Comparison of ENCODE assay signal across 2 fruit fly cellular contexts in the genomic region with DNA sequence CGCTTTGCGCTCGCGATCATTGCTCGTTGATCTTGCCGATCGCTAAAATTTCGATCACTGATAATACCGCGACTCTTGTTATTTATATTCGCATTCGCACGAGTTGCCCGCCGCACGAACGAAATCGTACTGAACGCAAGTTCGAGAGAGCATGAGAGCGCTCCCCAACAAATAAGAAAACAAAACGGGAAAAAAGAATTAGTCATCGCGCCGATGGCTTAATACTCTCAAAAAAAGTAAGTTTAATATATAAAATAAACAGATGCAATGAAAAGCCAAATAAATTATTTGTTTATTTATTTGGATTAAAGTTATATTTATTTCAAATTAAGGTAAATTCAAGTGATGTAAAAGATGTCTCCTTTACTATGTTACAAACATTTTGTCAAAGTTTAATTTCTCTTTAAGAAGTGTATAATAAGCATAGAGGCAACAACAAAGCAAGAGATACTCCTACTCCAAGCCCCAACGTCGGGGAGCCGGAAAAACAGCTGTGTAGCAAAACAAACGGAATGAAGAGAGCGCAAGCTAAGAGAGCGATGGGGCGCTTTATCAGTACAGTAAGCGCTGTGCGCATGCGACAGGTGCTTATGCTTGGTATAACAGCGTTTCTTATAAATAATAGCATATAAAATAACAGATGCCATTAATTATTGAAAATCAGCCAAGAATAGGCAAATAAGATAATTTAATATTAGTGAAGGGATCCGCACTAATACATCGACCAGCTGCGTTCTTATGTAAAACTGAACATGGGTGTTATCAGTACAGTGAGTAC.
TF ChIP-seq lines count a peak whose summit lies in the region.

No protein-coding gene starts in this region.

TF ChIP-seq in whole organism, embryonic, 481 proteins besides CTCF, POLR2A, EP300 and RAD21 (continued from another document and continues in another):
- TF ChIP-seq inv (GFP tag; IDR thresholded peaks at IDR 0.05; lab: Robert Waterston, UW; ENCODE audit: partially characterized antibody) (no peak), CG8359 (GFP tag; optimal IDR thresholded peaks at IDR 0.05; lab: Kevin White, UChicago; ENCODE audit: borderline replicate concordance) (no peak), CG6689 (GFP tag; IDR thresholded peaks at IDR 0.05; lab: Robert Waterston, UW) (peak; percentile 64), Rfx (GFP tag; IDR thresholded peaks at IDR 0.05; lab: Robert Waterston, UW) (peak; percentile 87), ro (GFP tag; IDR thresholded peaks at IDR 0.05; lab: Robert Waterston, UW) (peak; percentile 78), CG4282 (GFP tag; optimal IDR thresholded peaks at IDR 0.05; lab: Kevin White, UChicago) (peak; percentile 21), CG3726 (GFP tag; IDR thresholded peaks at IDR 0.05; lab: Robert Waterston, UW) (no peak), lbe (GFP tag; optimal IDR thresholded peaks at IDR 0.05; lab: Kevin White, UChicago) (peak; percentile 28), CG2712 (tag; optimal IDR thresholded peaks at IDR 0.05; lab: Kevin White, UChicago) (peak; percentile 84), PHDP (tag; optimal IDR thresholded peaks at IDR 0.05; lab: Kevin White, UChicago) (peak; percentile 69), ftz-f1 (GFP tag; optimal IDR thresholded peaks at IDR 0.05; lab: Kevin White, UChicago) (no peak), B-H1 (GFP tag; IDR thresholded peaks at IDR 0.05; lab: Robert Waterston, UW) (peak; percentile 71), Gug (GFP tag; IDR thresholded peaks at IDR 0.05; lab: Robert Waterston, UW) (peak; percentile 80), gem (tag; optimal IDR thresholded peaks at IDR 0.05; lab: Kevin White, UChicago) (peak; percentile 79), CG32532 (GFP tag; IDR thresholded peaks at IDR 0.05; lab: Robert Waterston, UW) (peak; percentile 55), prd (optimal IDR thresholded peaks at IDR 0.05; lab: Kevin White, UChicago) (no peak), prd (GFP tag; IDR thresholded peaks at IDR 0.05; lab: Robert Waterston, UW) (peak; percentile 68; the same call in 2 of the 3 replicates), CG5245 (GFP tag; optimal IDR thresholded peaks at IDR 0.05; lab: Kevin White, UChicago) (no peak), CG12942 (GFP tag; optimal IDR thresholded peaks at IDR 0.05; lab: Kevin White, UChicago) (peak; percentile 69), org-1 (GFP tag; optimal IDR thresholded peaks at IDR 0.05; lab: Kevin White, UChicago) (peak; percentile 77), vvl (GFP tag; IDR thresholded peaks at IDR 0.05; lab: Robert Waterston, UW) (peak; percentile 67; the same call in 1 of the 2 replicates), Elba2 (GFP tag; optimal IDR thresholded peaks at IDR 0.05; lab: Kevin White, UChicago) (no peak), CG10979 (tag; optimal IDR thresholded peaks at IDR 0.05; lab: Kevin White, UChicago) (peak; percentile 90), CG4820 (GFP tag; optimal IDR thresholded peaks at IDR 0.05; lab: Kevin White, UChicago) (peak; percentile 38), nau (GFP tag; optimal IDR thresholded peaks at IDR 0.05; lab: Kevin White, UChicago) (peak; percentile 63), Jarid2 (GFP tag; optimal IDR thresholded peaks at IDR 0.05; lab: Kevin White, UChicago) (peak; percentile 87), CG17829 (tag; optimal IDR thresholded peaks at IDR 0.05; lab: Kevin White, UChicago) (peak; percentile 71), CG31224 (GFP tag; IDR thresholded peaks at IDR 0.05; lab: Robert Waterston, UW) (no peak), kah (GFP tag; optimal IDR thresholded peaks at IDR 0.05; lab: Kevin White, UChicago) (peak; percentile 48), CG7987 (GFP tag; optimal IDR thresholded peaks at IDR 0.05; lab: Kevin White, UChicago) (peak; percentile 1), D (optimal IDR thresholded peaks at IDR 0.05; lab: Kevin White, UChicago) (no peak), D (GFP tag; optimal IDR thresholded peaks at IDR 0.05; lab: Kevin White, UChicago) (peak; percentile 75), CG12744 (GFP tag; optimal IDR thresholded peaks at IDR 0.05; lab: Kevin White, UChicago) (peak; percentile 42), CG7556 (GFP tag; optimal IDR thresholded peaks at IDR 0.05; lab: Kevin White, UChicago) (peak; percentile 89), CoRest (tag; optimal IDR thresholded peaks at IDR 0.05; lab: Kevin White, UChicago) (peak; percentile 79), twi (tag; optimal IDR thresholded peaks at IDR 0.05; lab: Kevin White, UChicago) (peak; percentile 38), sim (GFP tag; IDR thresholded peaks at IDR 0.05; lab: Robert Waterston, UW) (peak; percentile 56; the same call in 1 of the 2 replicates), CG31388 (GFP tag; optimal IDR thresholded peaks at IDR 0.05; lab: Kevin White, UChicago) (no peak), CG12219 (GFP tag; optimal IDR thresholded peaks at IDR 0.05; lab: Kevin White, UChicago) (peak; percentile 74), peb (GFP tag; IDR thresholded peaks at IDR 0.05; lab: Robert Waterston, UW) (peak; percentile 43), unpg (GFP tag; optimal IDR thresholded peaks at IDR 0.05; lab: Kevin White, UChicago) (peak; percentile 80), Fer2 (tag; optimal IDR thresholded peaks at IDR 0.05; lab: Kevin White, UChicago) (peak; percentile 23), zen2 (GFP tag; IDR thresholded peaks at IDR 0.05; lab: Robert Waterston, UW; ENCODE audit: partially characterized antibody) (no peak), ssp (GFP tag; IDR thresholded peaks at IDR 0.05; lab: Robert Waterston, UW) (peak; percentile 72), ranshi (GFP tag; IDR thresholded peaks at IDR 0.05; lab: Robert Waterston, UW) (peak; percentile 33), br (optimal IDR thresholded peaks at IDR 0.05; lab: Kevin White, UChicago) (no peak), Antp (GFP tag; optimal IDR thresholded peaks at IDR 0.05; lab: Kevin White, UChicago) (no peak), wor (GFP tag; IDR thresholded peaks at IDR 0.05; lab: Robert Waterston, UW) (peak; percentile 63), Optix (GFP tag; IDR thresholded peaks at IDR 0.05; lab: Robert Waterston, UW) (peak; percentile 84), pb (GFP tag; optimal IDR thresholded peaks at IDR 0.05; lab: Kevin White, UChicago) (no peak), CG10654 (GFP tag; optimal IDR thresholded peaks at IDR 0.05; lab: Kevin White, UChicago) (peak; percentile 31), cwo (GFP tag; optimal IDR thresholded peaks at IDR 0.05; lab: Kevin White, UChicago) (peak; percentile 20), HmgZ (tag; optimal IDR thresholded peaks at IDR 0.05; lab: Kevin White, UChicago) (peak; percentile 57), CG6272 (GFP tag; IDR thresholded peaks at IDR 0.05; lab: Robert Waterston, UW) (no peak), CG1647 (GFP tag; optimal IDR thresholded peaks at IDR 0.05; lab: Kevin White, UChicago) (peak; percentile 23), NK7.1 (GFP tag; optimal IDR thresholded peaks at IDR 0.05; lab: Kevin White, UChicago) (no peak), CG10462 (GFP tag; optimal IDR thresholded peaks at IDR 0.05; lab: Kevin White, UChicago) (peak; percentile 74), trem (tag; optimal IDR thresholded peaks at IDR 0.05; lab: Kevin White, UChicago) (peak; percentile 50), CG3847 (GFP tag; IDR thresholded peaks at IDR 0.05; lab: Robert Waterston, UW) (peak; percentile 80), Atf-2 (GFP tag; optimal IDR thresholded peaks at IDR 0.05; lab: Kevin White, UChicago) (no peak), schlank (tag; optimal IDR thresholded peaks at IDR 0.05; lab: Kevin White, UChicago) (peak; percentile 46)

TF ChIP-seq in whole organism, prepupa, 60 proteins besides CTCF, POLR2A, EP300 and RAD21 (continued from another document):
- peak; percentile 73 for TF ChIP-seq CG6276 (GFP tag; optimal IDR thresholded peaks at IDR 0.05; lab: Kevin White, UChicago)
- TF ChIP-seq Hr39 (GFP tag; optimal IDR thresholded peaks at IDR 0.05; lab: Kevin White, UChicago) = peak; percentile 67
- TF ChIP-seq CG1621 (tag; optimal IDR thresholded peaks at IDR 0.05; lab: Kevin White, UChicago) = peak; percentile 40
- TF ChIP-seq CG11294 (GFP tag; IDR thresholded peaks at IDR 0.05; lab: Robert Waterston, UW) = peak; percentile 17; the same call in 1 of the 2 replicates
- no peak for TF ChIP-seq Eip93F (GFP tag; optimal IDR thresholded peaks at IDR 0.05; lab: Kevin White, UChicago)
- peak; percentile 56 for TF ChIP-seq vri (GFP tag; optimal IDR thresholded peaks at IDR 0.05; lab: Kevin White, UChicago)
- TF ChIP-seq svp (GFP tag; lab: Kevin White, UChicago) = peak; percentile 94
- TF ChIP-seq Sox15 (GFP tag; optimal IDR thresholded peaks at IDR 0.05; lab: Kevin White, UChicago) = peak; percentile 69
- TF ChIP-seq CG10631 (GFP tag; optimal IDR thresholded peaks at IDR 0.05; lab: Kevin White, UChicago) = peak; percentile 70
- peak; percentile 62 for TF ChIP-seq lz (GFP tag; optimal IDR thresholded peaks at IDR 0.05; lab: Kevin White, UChicago)
- TF ChIP-seq Gug (GFP tag; IDR thresholded peaks at IDR 0.05; lab: Robert Waterston, UW) = peak; percentile 20; the same call in 1 of the 2 replicates
- peak; percentile 80 for TF ChIP-seq CG16779 (tag; optimal IDR thresholded peaks at IDR 0.05; lab: Kevin White, UChicago)
- TF ChIP-seq CG34406 (GFP tag; optimal IDR thresholded peaks at IDR 0.05; lab: Kevin White, UChicago) = peak; percentile 78
